Fruit fly (Drosophila melanogaster): ENCODE measurements around the gene CG43295.

Gene CG43295

dm6 chr3L:16139131-16139530 lies 33.5 kb downstream of the CG43295 start:
- TF ChIP-seq salr (GFP tag; optimal IDR thresholded peaks at IDR 0.05): no peak
- TF ChIP-seq Hr4 (GFP tag; optimal IDR thresholded peaks at IDR 0.05): no peak
- TF ChIP-seq Ets21C (GFP tag; optimal IDR thresholded peaks at IDR 0.05): no peak
- no peak for TF ChIP-seq fd59A (GFP tag; optimal IDR thresholded peaks at IDR 0.05)
- no peak for TF ChIP-seq CG8119 (GFP tag; IDR thresholded peaks at IDR 0.05)
- TF ChIP-seq CG9139 (GFP tag; optimal IDR thresholded peaks at IDR 0.05): no peak
- TF ChIP-seq Eip75B (GFP tag; optimal IDR thresholded peaks at IDR 0.05): no peak
- TF ChIP-seq CG11294 (GFP tag; IDR thresholded peaks at IDR 0.05): no peak
- TF ChIP-seq Met (GFP tag; optimal IDR thresholded peaks at IDR 0.05): no peak
- no peak for TF ChIP-seq Hr39 (GFP tag; optimal IDR thresholded peaks at IDR 0.05)
- no peak for TF ChIP-seq Sox15 (GFP tag; optimal IDR thresholded peaks at IDR 0.05)
- no peak for TF ChIP-seq OdsH (GFP tag; optimal IDR thresholded peaks at IDR 0.05)
- TF ChIP-seq Gug (GFP tag; IDR thresholded peaks at IDR 0.05): no peak
- no peak for TF ChIP-seq CG3919 (GFP tag; optimal IDR thresholded peaks at IDR 0.05)
- TF ChIP-seq Eip93F (GFP tag; optimal IDR thresholded peaks at IDR 0.05): no peak
- no peak for TF ChIP-seq Lpt (GFP tag; optimal IDR thresholded peaks at IDR 0.05)
- no peak for TF ChIP-seq net (GFP tag; optimal IDR thresholded peaks at IDR 0.05)

- TF ChIP-seq CG6792 (GFP tag; optimal IDR thresholded peaks at IDR 0.05): no peak
- no peak for TF ChIP-seq OdsH (GFP tag; optimal IDR thresholded peaks at IDR 0.05)
- TF ChIP-seq CG9139 (GFP tag; optimal IDR thresholded peaks at IDR 0.05): no peak
- TF ChIP-seq Lpt (GFP tag; optimal IDR thresholded peaks at IDR 0.05): no peak
- TF ChIP-seq CG6163 (GFP tag; IDR thresholded peaks at IDR 0.05): no peak
- TF ChIP-seq pdm3 (GFP tag; optimal IDR thresholded peaks at IDR 0.05): no peak
- TF ChIP-seq CG6808 (GFP tag; optimal IDR thresholded peaks at IDR 0.05): no peak
- no peak for TF ChIP-seq CG15336 (GFP tag; IDR thresholded peaks at IDR 0.05)
- TF ChIP-seq Hr4 (GFP tag; optimal IDR thresholded peaks at IDR 0.05): no peak
- no peak for TF ChIP-seq dac (GFP tag; optimal IDR thresholded peaks at IDR 0.05)
- TF ChIP-seq fkh (GFP tag; optimal IDR thresholded peaks at IDR 0.05): no peak
- no peak for TF ChIP-seq topi (GFP tag; optimal IDR thresholded peaks at IDR 0.05)
Measured at dm6 chr3L:16141556-16141955, 35.9 kb downstream of the CG43295 start.

DNA sequence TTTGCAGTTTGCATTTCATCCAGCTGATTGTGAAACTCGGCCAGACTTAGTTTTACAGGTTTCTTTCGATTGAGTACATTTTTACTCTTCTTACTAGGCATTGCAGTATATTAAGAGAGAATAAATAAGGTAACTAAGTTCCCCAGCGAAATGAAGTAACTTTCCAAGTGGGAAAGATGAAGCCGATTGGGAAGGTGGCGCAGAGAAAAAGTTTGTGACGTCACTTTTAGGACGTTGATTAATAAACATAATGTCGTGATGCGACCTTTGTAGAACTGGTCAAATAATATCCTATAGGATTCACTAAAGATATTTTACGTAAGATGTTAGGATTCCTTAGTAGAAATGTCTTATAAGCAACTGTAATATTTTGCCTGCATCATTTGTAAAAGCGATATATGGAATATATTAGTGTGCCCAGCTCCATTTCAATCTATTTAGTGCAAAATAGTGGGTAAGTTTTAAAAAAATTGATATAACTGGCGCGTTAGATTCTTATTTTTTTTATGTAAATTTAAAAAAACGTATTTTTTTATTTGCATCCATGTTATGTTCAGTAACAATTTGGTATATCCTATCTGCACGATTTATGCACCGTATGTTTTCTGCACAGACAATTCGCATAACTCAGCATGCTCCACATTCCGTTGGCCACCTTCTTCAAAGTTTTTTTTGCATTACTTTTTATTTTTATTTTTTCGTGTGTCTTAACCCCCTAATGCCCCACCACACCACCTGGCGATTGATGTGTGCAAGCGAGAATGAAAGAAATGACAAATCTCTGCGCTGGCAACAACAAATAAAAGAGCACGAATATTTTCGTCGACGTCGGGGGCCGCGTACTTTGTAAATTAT lies 38.3 kb downstream of the CG43295 start, which contains the start of gene CG32152:
Gene CG32152, minus strand, starts transcription at position 352 of the 855 bp plus-strand sequence.
- TF ChIP-seq cyc (GFP tag; optimal IDR thresholded peaks at IDR 0.05): no peak
- TF ChIP-seq CG7368 (GFP tag; optimal IDR thresholded peaks at IDR 0.05): no peak
- TF ChIP-seq lz (GFP tag; optimal IDR thresholded peaks at IDR 0.05): no peak
- TF ChIP-seq acj6 (GFP tag; optimal IDR thresholded peaks at IDR 0.05): peak; percentile 5
- TF ChIP-seq dac (GFP tag; optimal IDR thresholded peaks at IDR 0.05): no peak
- TF ChIP-seq CG10669 (GFP tag; optimal IDR thresholded peaks at IDR 0.05): no peak
- no peak for TF ChIP-seq fkh (GFP tag; optimal IDR thresholded peaks at IDR 0.05)
- no peak for TF ChIP-seq OdsH (GFP tag; optimal IDR thresholded peaks at IDR 0.05)
- TF ChIP-seq CG16779 (tag; optimal IDR thresholded peaks at IDR 0.05): no peak
- no peak for TF ChIP-seq CG11294 (GFP tag; IDR thresholded peaks at IDR 0.05)
- no peak for TF ChIP-seq CG1621 (tag; optimal IDR thresholded peaks at IDR 0.05)
- no peak for TF ChIP-seq Sox14 (GFP tag; optimal IDR thresholded peaks at IDR 0.05)
- no peak for TF ChIP-seq Smox (GFP tag; optimal IDR thresholded peaks at IDR 0.05)
- no peak for TF ChIP-seq CG6276 (GFP tag; optimal IDR thresholded peaks at IDR 0.05)
- TF ChIP-seq achi (GFP tag; optimal IDR thresholded peaks at IDR 0.05): no peak
- TF ChIP-seq CG15336 (GFP tag; IDR thresholded peaks at IDR 0.05): peak; percentile 37
- TF ChIP-seq pdm3 (GFP tag; optimal IDR thresholded peaks at IDR 0.05): no peak
- TF ChIP-seq CG11902 (GFP tag; optimal IDR thresholded peaks at IDR 0.05): no peak
- TF ChIP-seq vri (GFP tag; optimal IDR thresholded peaks at IDR 0.05): no peak
- TF ChIP-seq Hr4 (GFP tag; optimal IDR thresholded peaks at IDR 0.05): no peak
- TF ChIP-seq fd59A (GFP tag; optimal IDR thresholded peaks at IDR 0.05): no peak
- TF ChIP-seq Eip75B (GFP tag; optimal IDR thresholded peaks at IDR 0.05): no peak
- TF ChIP-seq Sox15 (GFP tag; optimal IDR thresholded peaks at IDR 0.05): no peak
- peak; percentile 70; the same call in 2 of the 3 replicates for TF ChIP-seq eg (GFP tag; IDR thresholded peaks at IDR 0.05)
- TF ChIP-seq CG6854 (GFP tag; optimal IDR thresholded peaks at IDR 0.05): no peak
- TF ChIP-seq CG9139 (GFP tag; optimal IDR thresholded peaks at IDR 0.05): no peak
- TF ChIP-seq CG8632 (GFP tag; optimal IDR thresholded peaks at IDR 0.05): no peak
- no peak for TF ChIP-seq CG8319 (GFP tag; optimal IDR thresholded peaks at IDR 0.05)
- TF ChIP-seq Blimp-1 (GFP tag; optimal IDR thresholded peaks at IDR 0.05): no peak
- no peak for TF ChIP-seq Ets21C (GFP tag; optimal IDR thresholded peaks at IDR 0.05)
- TF ChIP-seq Hr39 (GFP tag; optimal IDR thresholded peaks at IDR 0.05): no peak
- TF ChIP-seq dsx (GFP tag; optimal IDR thresholded peaks at IDR 0.05; ENCODE audit: poor library complexity, severe bottlenecking): no peak
- no peak for TF ChIP-seq Hr38 (GFP tag; optimal IDR thresholded peaks at IDR 0.05)
- no peak for TF ChIP-seq net (GFP tag; optimal IDR thresholded peaks at IDR 0.05)
- TF ChIP-seq CG8119 (GFP tag; IDR thresholded peaks at IDR 0.05): no peak

Data from whole organism, prepupa.